Worm (Caenorhabditis elegans) whole organism, L1 larva: ENCODE measurements around the gene ZK721.4.

Source experiments
- ceh-88 ChIP-seq: fragments of 200-800 bp; sonication (Bioruptor generic); IDR thresholded peaks from 2 replicates; pipeline ENCODE4 v1.3.6; 2022; ENCODE audit warnings: missing genetic modification characterization, missing compliant biosample characterization
- nhr-85 ChIP-seq: sonication (generic microtip); peaks from one replicate; lab custom pipeline; 2016; ENCODE audit warnings: missing genetic modification characterization, inconsistent platforms, missing compliant biosample characterization
- tbx-2 ChIP-seq: sonication (generic microtip); optimal IDR thresholded peaks from 2 replicates; lab custom pipeline; 2016; ENCODE audit warnings: missing genetic modification characterization, missing compliant biosample characterization

DNA sequence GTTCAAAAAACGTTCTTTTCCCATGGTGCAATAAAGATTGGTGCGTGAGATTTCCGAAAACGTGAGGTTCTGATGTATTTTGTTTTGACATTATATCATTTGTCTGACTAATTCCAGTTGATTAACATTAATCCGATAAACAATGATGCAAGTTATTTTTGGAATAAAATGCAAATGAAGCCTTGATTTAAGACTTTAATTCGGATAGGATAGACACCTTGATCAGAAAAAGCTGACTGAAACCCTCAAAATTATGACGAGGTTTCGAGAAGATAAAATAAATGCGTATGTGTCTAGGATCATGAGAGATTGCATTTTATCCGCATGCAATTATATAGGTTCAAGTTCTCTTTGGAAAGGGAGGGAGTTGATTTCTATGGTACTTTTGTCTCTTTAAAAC, 33.1 kb upstream of the ZK721.4 start:
- no peak for TF ChIP-seq nhr-85 (tag; lab: Kevin White, UChicago)
- no peak for TF ChIP-seq ceh-88 (GFP tag; lab: Robert Waterston, UW)
- no peak for TF ChIP-seq tbx-2
